Worm (Caenorhabditis elegans) whole organism, young adult: ENCODE data around the gene snb-1.

ENCODE experiments used
- B0019.2 ChIP-seq: fragments of 200-800 bp; sonication (Bioruptor generic); conservative IDR thresholded peaks from 2 replicates; pipeline ENCODE4 v1.3.6; 2022; ENCODE audit warnings: missing genetic modification reagents, missing genetic modification characterization, missing compliant biosample characterization
- B0336.3 ChIP-seq: fragments of 200-800 bp; sonication (Bioruptor generic); IDR thresholded peaks from 2 replicates; pipeline ENCODE4 v1.3.6; 2022; ENCODE audit warnings: missing genetic modification characterization, missing compliant biosample characterization
- C06A6.2 ChIP-seq: fragments of 200-800 bp; sonication (Bioruptor generic); conservative IDR thresholded peaks from 2 replicates; pipeline ENCODE4 v1.3.6; 2022; ENCODE audit warnings: missing genetic modification characterization, missing compliant biosample characterization
- C17E4.6 ChIP-seq: fragments of 200-800 bp; sonication (Bioruptor generic); IDR thresholded peaks from 2 replicates; pipeline ENCODE4 v1.3.6; 2022; ENCODE audit warnings: missing genetic modification reagents, missing genetic modification characterization, missing compliant biosample characterization
- D2030.7 ChIP-seq: fragments of 200-800 bp; sonication (Bioruptor generic); IDR thresholded peaks from 2 replicates; pipeline ENCODE4 v1.3.6; 2022; ENCODE audit warnings: missing genetic modification reagents, missing genetic modification characterization, missing compliant biosample characterization
- F33H1.4 ChIP-seq: fragments of 200-800 bp; sonication (Bioruptor generic); IDR thresholded peaks from 2 replicates; pipeline ENCODE4 v1.3.6; 2022; ENCODE audit warnings: missing genetic modification reagents, missing genetic modification characterization, missing compliant biosample characterization
- K12H6.12 ChIP-seq: fragments of 200-800 bp; sonication (Bioruptor generic); optimal IDR thresholded peaks from 2 replicates; lab custom pipeline; 2018; ENCODE audit warnings: mild to moderate bottlenecking, missing genetic modification characterization, missing compliant biosample characterization
- Y53F4B.3 ChIP-seq: fragments of 200-800 bp; sonication (Bioruptor generic); IDR thresholded peaks from 2 replicates; pipeline ENCODE4 v1.3.6; 2022; ENCODE audit warnings: missing genetic modification reagents, missing genetic modification characterization, missing compliant biosample characterization
- Y56A3A.18 ChIP-seq: fragments of 200-800 bp; sonication (Bioruptor generic); IDR thresholded peaks from 2 replicates; pipeline ENCODE4 v1.3.6; 2022; ENCODE audit warnings: missing genetic modification reagents, missing genetic modification characterization, missing compliant biosample characterization
- Y95B8A.8 ChIP-seq: fragments of 200-800 bp; sonication (Bioruptor generic); IDR thresholded peaks from 2 replicates; pipeline ENCODE4 v1.3.6; 2022; ENCODE audit warnings: missing genetic modification reagents, missing genetic modification characterization, missing compliant biosample characterization
- ZK185.1 ChIP-seq: sonication (generic microtip); optimal IDR thresholded peaks from 2 replicates; lab custom pipeline; 2016; ENCODE audit warnings: mild to moderate bottlenecking, missing genetic modification characterization, missing compliant biosample characterization; ENCODE audit not compliant: poor library complexity, severe bottlenecking
- attf-6 ChIP-seq: fragments of 200-800 bp; sonication (Bioruptor generic); IDR thresholded peaks from 2 replicates; pipeline ENCODE4 v1.3.6; 2022; ENCODE audit warnings: missing genetic modification reagents, missing genetic modification characterization, missing compliant biosample characterization
- bed-1 ChIP-seq: fragments of 200-800 bp; sonication (Bioruptor generic); IDR thresholded peaks from 2 replicates; pipeline ENCODE4 v1.3.6; 2022; ENCODE audit warnings: missing genetic modification reagents, missing genetic modification characterization, missing compliant biosample characterization
- ceh-40 ChIP-seq: fragments of 200-800 bp; sonication (Bioruptor generic); IDR thresholded peaks from 2 replicates; pipeline ENCODE4 v1.3.6; 2022; ENCODE audit warnings: missing genetic modification characterization, missing compliant biosample characterization
- chd-7 ChIP-seq: sonication (generic microtip); optimal IDR thresholded peaks from 2 replicates; lab custom pipeline; 2016; ENCODE audit warnings: mild to moderate bottlenecking, missing genetic modification characterization, moderate library complexity, missing compliant biosample characterization
- dox-1 ChIP-seq: fragments of 200-800 bp; sonication (Bioruptor generic); IDR thresholded peaks from 2 replicates; pipeline ENCODE4 v1.3.6; 2022; ENCODE audit warnings: missing genetic modification reagents, missing genetic modification characterization, missing compliant biosample characterization
- egl-18 ChIP-seq: fragments of 200-800 bp; sonication (Bioruptor generic); IDR thresholded peaks from 2 replicates; pipeline ENCODE4 v1.3.6; 2022; ENCODE audit warnings: missing genetic modification reagents, missing genetic modification characterization, missing compliant biosample characterization
- egrh-3 ChIP-seq: fragments of 200-800 bp; sonication (Bioruptor generic); IDR thresholded peaks from 2 replicates; pipeline ENCODE4 v1.3.6; 2022; ENCODE audit warnings: missing genetic modification reagents, missing genetic modification characterization, missing compliant biosample characterization
- fkh-3 ChIP-seq: sonication (generic microtip); optimal IDR thresholded peaks from 2 replicates; lab custom pipeline; 2016; ENCODE audit warnings: mild to moderate bottlenecking, missing genetic modification characterization, missing compliant biosample characterization
- gei-17 ChIP-seq: fragments of 200-800 bp; sonication (Bioruptor generic); optimal IDR thresholded peaks from 2 replicates; lab custom pipeline; 2018; ENCODE audit warnings: mild to moderate bottlenecking, missing genetic modification characterization, missing compliant biosample characterization
- him-1 ChIP-seq: sonication (generic microtip); optimal IDR thresholded peaks from 2 replicates; lab custom pipeline; 2016; ENCODE audit warnings: missing genotype, missing genetic modification reagents, missing genetic modification characterization, missing compliant biosample characterization
- hlh-26 ChIP-seq: fragments of 200-800 bp; sonication (Bioruptor generic); conservative IDR thresholded peaks from 2 replicates; pipeline ENCODE4 v1.3.6; 2022; ENCODE audit warnings: missing genetic modification reagents, missing genetic modification characterization, missing compliant biosample characterization
- hmg-1.2 ChIP-seq: fragments of 200-800 bp; sonication (Bioruptor generic); IDR thresholded peaks from 2 replicates; pipeline ENCODE4 v1.3.6; 2022; ENCODE audit warnings: missing genetic modification reagents, missing genetic modification characterization, missing compliant biosample characterization
- hsf-1 ChIP-seq: fragments of 200-800 bp; sonication (Bioruptor generic); IDR thresholded peaks from 2 replicates; pipeline ENCODE4 v1.3.6; 2022; ENCODE audit warnings: missing genetic modification reagents, missing genetic modification characterization, missing compliant biosample characterization
- lin-26 ChIP-seq: fragments of 200-800 bp; sonication (Bioruptor generic); IDR thresholded peaks from 2 replicates; pipeline ENCODE4 v1.3.6; 2022; ENCODE audit warnings: missing genetic modification reagents, missing genetic modification characterization, missing compliant biosample characterization
- lin-35 ChIP-seq, 3 experiments: fragments of 150-350 bp in 2 of 3; sonication (generic microtip) in 1 of 3; optimal IDR thresholded peaks; 2 replicates each; lab custom pipeline; 2014 to 2018; ENCODE audit warnings: missing biosample characterization in 3 of 3, missing genetic modification characterization in 3 of 3, missing genetic modification reagents in 3 of 3
- lin-40 ChIP-seq: sonication (generic microtip); optimal IDR thresholded peaks from 2 replicates; lab custom pipeline; 2016; ENCODE audit warnings: missing genetic modification characterization, mild to moderate bottlenecking, missing compliant biosample characterization, missing genotype, missing genetic modification reagents
- lir-1 ChIP-seq: fragments of 200-800 bp; sonication (Bioruptor generic); conservative IDR thresholded peaks from 2 replicates; pipeline ENCODE4 v1.3.6; 2022; ENCODE audit warnings: missing genetic modification reagents, missing genetic modification characterization, missing compliant biosample characterization
- lsy-27 ChIP-seq: sonication (generic microtip); optimal IDR thresholded peaks from 2 replicates; lab custom pipeline; 2017; ENCODE audit warnings: missing genetic modification characterization, mild to moderate bottlenecking, missing compliant biosample characterization, antibody characterized with exemption, missing genotype, borderline replicate concordance; ENCODE audit not compliant: insufficient read depth
- madf-3 ChIP-seq: fragments of 200-800 bp; sonication (Bioruptor generic); IDR thresholded peaks from 2 replicates; pipeline ENCODE4 v1.3.6; 2022; ENCODE audit warnings: missing genetic modification reagents, missing genetic modification characterization, missing compliant biosample characterization
- madf-6 ChIP-seq: fragments of 200-800 bp; sonication (Bioruptor generic); IDR thresholded peaks from 2 replicates; pipeline ENCODE4 v1.3.6; 2022; ENCODE audit warnings: missing genetic modification reagents, missing genetic modification characterization, missing compliant biosample characterization
- madf-8 ChIP-seq: fragments of 200-800 bp; sonication (Bioruptor generic); conservative IDR thresholded peaks from 2 replicates; pipeline ENCODE4 v1.3.6; 2022; ENCODE audit warnings: missing genetic modification reagents, missing genetic modification characterization, missing compliant biosample characterization
- mcd-1 ChIP-seq: fragments of 200-800 bp; sonication (Bioruptor generic); IDR thresholded peaks from 2 replicates; pipeline ENCODE4 v1.3.6; 2022; ENCODE audit warnings: missing genetic modification reagents, missing genetic modification characterization, missing compliant biosample characterization
- nfya-1 ChIP-seq: sonication (generic microtip); optimal IDR thresholded peaks from 2 replicates; lab custom pipeline; 2017; ENCODE audit warnings: antibody characterized with exemption, missing compliant biosample characterization, missing genetic modification characterization, borderline replicate concordance; ENCODE audit not compliant: insufficient read depth
- nhr-80 ChIP-seq: sonication (generic microtip); optimal IDR thresholded peaks from 2 replicates; lab custom pipeline; 2016; ENCODE audit warnings: missing genetic modification characterization, missing compliant biosample characterization
- nhr-90 ChIP-seq: sonication (generic microtip); optimal IDR thresholded peaks from 2 replicates; lab custom pipeline; 2016; ENCODE audit warnings: missing genotype, mild to moderate bottlenecking, missing genetic modification characterization, missing compliant biosample characterization
- pbrm-1 ChIP-seq: fragments of 200-800 bp; sonication (Bioruptor generic); IDR thresholded peaks from 2 replicates; pipeline ENCODE4 v1.3.6; 2022; ENCODE audit warnings: missing genetic modification reagents, missing genetic modification characterization, missing compliant biosample characterization
- rpc-1 ChIP-seq, 2 experiments: fragments of 150-350 bp in 1 of 2; sonication (generic microtip) in 1 of 2; optimal IDR thresholded peaks; 2 replicates each; lab custom pipeline; 2014 to 2018; ENCODE audit warnings: missing biosample characterization in 1 of 2, missing genetic modification characterization in 1 of 2, missing genetic modification reagents in 1 of 2, missing genotype in 1 of 2
- snpc-1.1 ChIP-seq: sonication (generic microtip); optimal IDR thresholded peaks from 2 replicates; lab custom pipeline; 2017; ENCODE audit warnings: missing genetic modification characterization, mild to moderate bottlenecking, missing compliant biosample characterization, antibody characterized with exemption, moderate library complexity, missing genotype, missing genetic modification reagents; ENCODE audit not compliant: insufficient read depth
- snpc-3.4 ChIP-seq: sonication (generic microtip); optimal IDR thresholded peaks from 2 replicates; lab custom pipeline; 2017; ENCODE audit warnings: missing genetic modification characterization, mild to moderate bottlenecking, missing compliant biosample characterization, antibody characterized with exemption, moderate library complexity, missing genotype, missing genetic modification reagents
- tbp1 ChIP-seq: fragments of 200-800 bp; sonication (Bioruptor generic); optimal IDR thresholded peaks from 2 replicates; lab custom pipeline; 2018; ENCODE audit warnings: mild to moderate bottlenecking, missing genetic modification characterization, missing compliant biosample characterization
- tlf-1 ChIP-seq: fragments of 200-800 bp; sonication (Bioruptor generic); optimal IDR thresholded peaks from 2 replicates; lab custom pipeline; 2018; ENCODE audit warnings: mild to moderate bottlenecking, missing genetic modification characterization, missing compliant biosample characterization
- xnd-1 ChIP-seq: sonication (generic microtip); optimal IDR thresholded peaks from 2 replicates; lab custom pipeline; 2016; ENCODE audit warnings: missing genotype, missing genetic modification reagents, missing genetic modification characterization, missing compliant biosample characterization
- zim-3 ChIP-seq: sonication (generic microtip); optimal IDR thresholded peaks from 2 replicates; lab custom pipeline; 2017; ENCODE audit warnings: mild to moderate bottlenecking, missing genetic modification characterization, moderate library complexity, missing compliant biosample characterization
- ztf-25 ChIP-seq: fragments of 200-800 bp; sonication (Bioruptor generic); IDR thresholded peaks from 2 replicates; pipeline ENCODE4 v1.3.6; 2022; ENCODE audit warnings: missing genetic modification reagents, missing genetic modification characterization, missing compliant biosample characterization

Gene snb-1

ce11 chrV:6704482-6704881 is 48.2 kb upstream of the snb-1 start:
- TF ChIP-seq xnd-1 (peak; percentile 25), hsf-1 (GFP tag; lab: Robert Waterston, UW) (no peak), madf-6 (GFP tag; lab: Robert Waterston, UW) (peak; percentile 55; the same call in 1 of the 2 replicates), B0336.3 (GFP tag; lab: Robert Waterston, UW) (peak; percentile 58; the same call in 1 of the 2 replicates), lin-26 (peak; percentile 28; the same call in 1 of the 2 replicates), egl-18 (GFP tag; lab: Robert Waterston, UW) (no peak), gei-17 (GFP tag; lab: Kevin White, UChicago) (no peak), Y95B8A.8 (GFP tag; lab: Robert Waterston, UW) (0 out of 2 replicates have a peak, but pooled peaks have one; percentile 7)

- no peak for TF ChIP-seq madf-3 (GFP tag; lab: Robert Waterston, UW)
- TF ChIP-seq snpc-1.1 (tag; lab: Kevin White, UChicago): no peak
- no peak for TF ChIP-seq tbp1
- TF ChIP-seq rpc-1 (optimal IDR thresholded peaks at IDR 0.05; lab: Kevin White, UChicago): no peak
- TF ChIP-seq rpc-1 (tag; optimal IDR thresholded peaks at IDR 0.05; lab: Kevin White, UChicago): no peak
- no peak for TF ChIP-seq tlf-1
- TF ChIP-seq Y53F4B.3 (GFP tag; lab: Robert Waterston, UW): no peak
- no peak for TF ChIP-seq nhr-90 (tag; lab: Kevin White, UChicago)
- no peak for TF ChIP-seq hmg-1.2
- TF ChIP-seq lin-35 (GFP tag; optimal IDR thresholded peaks at IDR 0.05; lab: Kevin White, UChicago): no peak
- TF ChIP-seq egrh-3: no peak
- TF ChIP-seq madf-8: peak; percentile 67
- TF ChIP-seq ztf-25: no peak
- TF ChIP-seq bed-1 (GFP tag; lab: Robert Waterston, UW): no peak
- TF ChIP-seq mcd-1 (GFP tag; lab: Robert Waterston, UW): no peak
- no peak for TF ChIP-seq lin-40 (tag; lab: Kevin White, UChicago)
- no peak for TF ChIP-seq hsf-1 (GFP tag; lab: Robert Waterston, UW)
- no peak for TF ChIP-seq him-1 (tag; lab: Kevin White, UChicago)
- no peak for TF ChIP-seq ZK185.1 (tag; lab: Kevin White, UChicago)
- no peak for TF ChIP-seq Y56A3A.18 (GFP tag; lab: Robert Waterston, UW)
- no peak for TF ChIP-seq chd-7 (tag; lab: Kevin White, UChicago)
- no peak for TF ChIP-seq C06A6.2 (GFP tag; lab: Robert Waterston, UW)
- TF ChIP-seq fkh-3 (tag; lab: Kevin White, UChicago): no peak
- TF ChIP-seq C17E4.6 (GFP tag; lab: Robert Waterston, UW): no peak
- no peak for TF ChIP-seq lsy-27 (tag; lab: Kevin White, UChicago)
- 0 out of 2 replicates have a peak, but pooled peaks have one; percentile 21 for TF ChIP-seq dox-1 (GFP tag; lab: Robert Waterston, UW)
- TF ChIP-seq pbrm-1 (GFP tag; lab: Robert Waterston, UW): no peak
- TF ChIP-seq D2030.7 (GFP tag; lab: Robert Waterston, UW): 0 out of 2 replicates have a peak, but pooled peaks have one; percentile 35
- TF ChIP-seq ceh-40: no peak
- no peak for TF ChIP-seq hlh-26
- TF ChIP-seq snpc-3.4 (tag; lab: Kevin White, UChicago): peak; percentile 27
- no peak for TF ChIP-seq nhr-80 (tag; lab: Kevin White, UChicago)
- TF ChIP-seq F33H1.4 (GFP tag; lab: Robert Waterston, UW): peak; percentile 82
- TF ChIP-seq Y95B8A.8 (GFP tag; lab: Robert Waterston, UW): no peak
- no peak for TF ChIP-seq B0019.2
- TF ChIP-seq nfya-1: no peak
- no peak for TF ChIP-seq zim-3 (tag; lab: Kevin White, UChicago)
- TF ChIP-seq lir-1 (GFP tag; lab: Robert Waterston, UW): no peak
- no peak for TF ChIP-seq K12H6.12
- no peak for TF ChIP-seq gei-17 (GFP tag; lab: Kevin White, UChicago)
- peak; percentile 90 for TF ChIP-seq madf-6 (GFP tag; lab: Robert Waterston, UW)
- no peak for TF ChIP-seq attf-6 (GFP tag; lab: Robert Waterston, UW)
These were observed 46.4 kb upstream of the snb-1 start, which contains the start of gene era-1 for ce11 chrV:6702692-6703091. TSS of gene era-1 (plus strand) at chrV:6703057.
